Worm (Caenorhabditis elegans): ENCODE data around the gene T23G4.127.

DNA sequence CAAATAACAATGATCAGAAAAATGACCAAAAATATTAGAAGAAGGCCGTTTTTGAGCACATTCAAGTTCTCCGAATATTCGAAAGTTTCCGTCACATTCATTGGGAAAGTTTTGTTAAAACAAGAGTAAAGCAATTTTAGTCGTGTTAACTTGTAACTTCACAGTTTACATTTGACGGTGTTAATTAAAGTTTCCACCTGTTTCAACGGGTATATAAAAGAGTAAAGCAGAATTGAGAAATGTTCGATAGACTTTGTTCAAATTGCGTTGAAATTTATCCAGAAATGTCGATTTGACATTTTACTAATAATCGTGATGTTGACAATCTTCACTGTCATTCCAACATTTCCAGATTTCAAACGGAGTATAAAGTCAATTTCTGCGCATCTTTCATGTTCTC, 52.7 kb downstream of the T23G4.127 start, which contains the start of gene srz-29:
- no peak for TF ChIP-seq ztf-3 (GFP tag; optimal IDR thresholded peaks at IDR 0.05)
- TF ChIP-seq lsl-1 (GFP tag; optimal IDR thresholded peaks at IDR 0.05), result no peak
- TF ChIP-seq ceh-40 (GFP tag; IDR thresholded peaks at IDR 0.05), result no peak
- TF ChIP-seq nfya-1 (tag; optimal IDR thresholded peaks at IDR 0.05; ENCODE audit: borderline replicate concordance, insufficient read depth), result no peak
- no peak for TF ChIP-seq fkh-3 (tag; optimal IDR thresholded peaks at IDR 0.05)
- no peak for TF ChIP-seq aptf-2 (GFP tag; conservative IDR thresholded peaks at IDR 0.05)

All from whole organism, young adult.